Fruit fly (Drosophila melanogaster): ENCODE data around the gene CG14785.
A peak's percentile ranks its signal among the peaks of the same experiment; 100 is the strongest.

The CG14785 gene

DNA sequence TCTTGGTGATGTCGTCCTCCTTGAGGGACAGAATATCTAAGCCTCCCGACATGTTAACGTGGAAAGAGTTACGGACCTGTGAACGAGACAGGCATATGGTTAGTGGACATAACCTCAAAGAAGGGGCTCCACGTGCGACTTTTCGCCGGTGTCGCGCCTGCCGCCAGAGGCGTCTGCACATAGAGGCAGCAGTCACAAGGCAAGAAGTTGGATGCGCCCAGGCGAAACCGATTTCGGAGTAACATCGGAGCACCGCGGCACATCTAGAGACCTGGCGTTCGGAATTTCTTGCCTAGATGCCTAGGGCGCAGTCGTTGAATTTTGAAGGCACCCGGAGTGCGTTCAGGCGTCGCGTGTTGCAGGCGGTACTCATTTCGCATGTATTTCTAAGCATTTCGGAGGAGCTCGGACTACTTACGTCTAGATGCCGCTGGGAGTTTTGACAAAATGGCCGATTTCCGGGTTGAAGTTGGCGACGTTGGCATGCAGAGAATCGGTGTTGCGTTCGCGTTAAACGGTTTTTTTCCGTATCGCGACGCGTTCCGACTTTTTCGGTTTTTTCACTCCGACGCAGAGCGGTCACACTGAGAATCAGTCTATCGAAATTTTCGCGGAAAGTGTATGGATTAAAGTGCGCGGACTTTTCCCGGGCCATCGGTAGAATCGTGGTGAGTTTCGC is 26.1 kb upstream of the CG14785 start, which contains the start of the genes sta and inc (continued):
- TF ChIP-seq wor (GFP tag; IDR thresholded peaks at IDR 0.05) = no peak
- peak; percentile 38 for TF ChIP-seq CG18011 (GFP tag; optimal IDR thresholded peaks at IDR 0.05)
- peak; percentile 66 for TF ChIP-seq Scr (GFP tag; IDR thresholded peaks at IDR 0.05; ENCODE audit: partially characterized antibody)
- TF ChIP-seq Optix (GFP tag; IDR thresholded peaks at IDR 0.05) = 0 out of 3 replicates have a peak, but pooled peaks have one; percentile 41
- TF ChIP-seq Nf-YA (GFP tag; IDR thresholded peaks at IDR 0.05) = peak; percentile 50; the same call in 1 of the 2 replicates
- peak; percentile 52 for TF ChIP-seq fd64A (GFP tag; optimal IDR thresholded peaks at IDR 0.05)
- no peak for TF ChIP-seq Sox100B (GFP tag; optimal IDR thresholded peaks at IDR 0.05)
- TF ChIP-seq seq (GFP tag; IDR thresholded peaks at IDR 0.05) = peak; percentile 41; the same call in 1 of the 2 replicates
- TF ChIP-seq CG14710 (tag; optimal IDR thresholded peaks at IDR 0.05) = peak; percentile 75
- peak; percentile 31 for TF ChIP-seq Oli (tag; optimal IDR thresholded peaks at IDR 0.05)
- TF ChIP-seq bsh (GFP tag; optimal IDR thresholded peaks at IDR 0.05) = peak in 1 of 2 experiments; percentile 49
- TF ChIP-seq dmrt11E (tag; optimal IDR thresholded peaks at IDR 0.05) = peak; percentile 37
- peak; percentile 35 for TF ChIP-seq tap (tag; optimal IDR thresholded peaks at IDR 0.05)
- peak; percentile 58 for TF ChIP-seq CG12391 (tag; optimal IDR thresholded peaks at IDR 0.05)
- no peak for TF ChIP-seq Ptx1 (GFP tag; IDR thresholded peaks at IDR 0.05)
- peak; percentile 84 for TF ChIP-seq BtbVII (GFP tag; optimal IDR thresholded peaks at IDR 0.05)
- peak; percentile 51 for TF ChIP-seq Rx (GFP tag; IDR thresholded peaks at IDR 0.05)
- TF ChIP-seq CG8944 (GFP tag; optimal IDR thresholded peaks at IDR 0.05) = peak; percentile 15
- peak; percentile 31 for TF ChIP-seq Antp (GFP tag; optimal IDR thresholded peaks at IDR 0.05)
- no peak for TF ChIP-seq al (GFP tag; IDR thresholded peaks at IDR 0.05)
- TF ChIP-seq jumu (GFP tag; optimal IDR thresholded peaks at IDR 0.05) = peak; percentile 7
- TF ChIP-seq run (tag; optimal IDR thresholded peaks at IDR 0.05) = peak; percentile 11
- TF ChIP-seq CG18619 (GFP tag; optimal IDR thresholded peaks at IDR 0.05) = peak; percentile 73
- TF ChIP-seq CG32772 (GFP tag; IDR thresholded peaks at IDR 0.05) = no peak
- TF ChIP-seq CG5953 (GFP tag; IDR thresholded peaks at IDR 0.05) = no peak
- no peak for TF ChIP-seq mld (GFP tag; IDR thresholded peaks at IDR 0.05; ENCODE audit: partially characterized antibody)
- 0 out of 2 replicates have a peak, but pooled peaks have one; percentile 6 for TF ChIP-seq ssp (GFP tag; IDR thresholded peaks at IDR 0.05)
- no peak for TF ChIP-seq CG3065 (GFP tag; optimal IDR thresholded peaks at IDR 0.05)
- TF ChIP-seq Xbp1 (GFP tag; optimal IDR thresholded peaks at IDR 0.05) = peak; percentile 38
- TF ChIP-seq cg (GFP tag; optimal IDR thresholded peaks at IDR 0.05) = no peak
- no peak for TF ChIP-seq CG1024 (GFP tag; IDR thresholded peaks at IDR 0.05)
- TF ChIP-seq dm (GFP tag; optimal IDR thresholded peaks at IDR 0.05) = peak; percentile 90
- TF ChIP-seq Hr39 (optimal IDR thresholded peaks at IDR 0.05) = no peak
- TF ChIP-seq CG7963 (GFP tag; IDR thresholded peaks at IDR 0.05; ENCODE audit: partially characterized antibody) = no peak
- no peak for TF ChIP-seq CG12769 (tag; optimal IDR thresholded peaks at IDR 0.05)
- TF ChIP-seq p53 (GFP tag; optimal IDR thresholded peaks at IDR 0.05) = peak; percentile 66
- TF ChIP-seq Adf1 (GFP tag; IDR thresholded peaks at IDR 0.05) = peak; percentile 53
- TF ChIP-seq CG16813 (GFP tag; IDR thresholded peaks at IDR 0.05; ENCODE audit: partially characterized antibody) = peak; percentile 58; the same call in 2 of the 3 replicates
- TF ChIP-seq Blimp-1 (GFP tag; optimal IDR thresholded peaks at IDR 0.05) = peak; percentile 12
- TF ChIP-seq CG9817 (tag; optimal IDR thresholded peaks at IDR 0.05) = peak; percentile 52
- no peak for TF ChIP-seq Aef1 (GFP tag; IDR thresholded peaks at IDR 0.05)
- TF ChIP-seq tio (GFP tag; optimal IDR thresholded peaks at IDR 0.05) = no peak
- no peak for TF ChIP-seq CG14860 (GFP tag; IDR thresholded peaks at IDR 0.05; ENCODE audit: partially characterized antibody)
- peak; percentile 28 for TF ChIP-seq Camta (GFP tag; optimal IDR thresholded peaks at IDR 0.05)
- TF ChIP-seq Max (GFP tag; optimal IDR thresholded peaks at IDR 0.05) = peak; percentile 61

Data from whole organism, embryonic.